Worm (Caenorhabditis elegans) whole organism, young adult: ENCODE results near the gene Y41D4A.7.
A peak's percentile ranks its signal among the peaks of the same experiment; 100 is the strongest.

ENCODE experiments used
- B0261.1 ChIP-seq: sonication (generic microtip); optimal IDR thresholded peaks from 2 replicates; lab custom pipeline; 2016; ENCODE audit warnings: mild to moderate bottlenecking, missing genetic modification characterization, moderate library complexity, missing compliant biosample characterization
- B0336.3 ChIP-seq: fragments of 200-800 bp; sonication (Bioruptor generic); IDR thresholded peaks from 2 replicates; pipeline ENCODE4 v1.3.6; 2022; ENCODE audit warnings: missing genetic modification characterization, missing compliant biosample characterization
- D2030.7 ChIP-seq: fragments of 200-800 bp; sonication (Bioruptor generic); IDR thresholded peaks from 2 replicates; pipeline ENCODE4 v1.3.6; 2022; ENCODE audit warnings: missing genetic modification reagents, missing genetic modification characterization, missing compliant biosample characterization
- F22D6.2 ChIP-seq: sonication (generic microtip); optimal IDR thresholded peaks from 2 replicates; lab custom pipeline; 2016; ENCODE audit warnings: mild to moderate bottlenecking, missing genetic modification characterization, missing compliant biosample characterization
- F39B2.1 ChIP-seq: fragments of 200-800 bp; sonication (Bioruptor generic); IDR thresholded peaks from 2 replicates; pipeline ENCODE4 v1.3.6; 2022; ENCODE audit warnings: missing genetic modification reagents, missing genetic modification characterization, missing compliant biosample characterization
- K11D2.4 ChIP-seq: fragments of 200-800 bp; sonication (Bioruptor generic); IDR thresholded peaks from 2 replicates; pipeline ENCODE4 v1.3.6; 2022; ENCODE audit warnings: missing genetic modification reagents, missing genetic modification characterization, missing compliant biosample characterization
- Y53G8AR.9 ChIP-seq: fragments of 200-800 bp; sonication (Bioruptor generic); conservative IDR thresholded peaks from 2 replicates; pipeline ENCODE4 v1.3.6; 2022; ENCODE audit warnings: missing genetic modification reagents, missing genetic modification characterization, missing compliant biosample characterization
- ama-1 ChIP-seq, 3 experiments: fragments of 150-350 bp in 1 of 3; sonication (generic microtip) in 2 of 3; optimal IDR thresholded peaks; 2 replicates each; lab custom pipeline; 2014 to 2018; ENCODE audit warnings: missing biosample characterization in 2 of 3, missing genetic modification characterization in 2 of 3, missing genetic modification reagents in 2 of 3
- athp-1 ChIP-seq: sonication (generic microtip); optimal IDR thresholded peaks from 2 replicates; lab custom pipeline; 2017; ENCODE audit warnings: mild to moderate bottlenecking, missing genetic modification characterization, missing compliant biosample characterization
- attf-6 ChIP-seq: fragments of 200-800 bp; sonication (Bioruptor generic); IDR thresholded peaks from 2 replicates; pipeline ENCODE4 v1.3.6; 2022; ENCODE audit warnings: missing genetic modification reagents, missing genetic modification characterization, missing compliant biosample characterization
- cebp-1 ChIP-seq, 2 experiments: fragments of 200-800 bp in 1 of 2; sonication (Bioruptor generic) in 1 of 2; sonication (generic microtip) in 1 of 2; IDR thresholded peaks in 1 of 2; optimal IDR thresholded peaks in 1 of 2; 2 replicates each; pipeline versions ENCODE4 v1.3.6 to Lab custom; 2017 to 2022; ENCODE audit warnings: missing compliant biosample characterization in 2 of 2, missing genetic modification characterization in 2 of 2, mild to moderate bottlenecking in 1 of 2, missing genetic modification reagents in 1 of 2, moderate library complexity in 1 of 2
- ceh-27 ChIP-seq: fragments of 200-800 bp; sonication (Bioruptor generic); optimal IDR thresholded peaks from 2 replicates; lab custom pipeline; 2018; ENCODE audit warnings: mild to moderate bottlenecking, missing genetic modification characterization, moderate library complexity, missing compliant biosample characterization
- dpl-1 ChIP-seq: fragments of 150-350 bp; optimal IDR thresholded peaks from 2 replicates; lab custom pipeline; 2014; ENCODE audit warnings: missing biosample characterization, missing genetic modification reagents, missing genetic modification characterization
- efl-1 ChIP-seq: fragments of 150-350 bp; optimal IDR thresholded peaks from 2 replicates; lab custom pipeline; 2014; ENCODE audit warnings: missing biosample characterization, missing genetic modification reagents, missing genetic modification characterization
- egl-18 ChIP-seq: fragments of 200-800 bp; sonication (Bioruptor generic); IDR thresholded peaks from 2 replicates; pipeline ENCODE4 v1.3.6; 2022; ENCODE audit warnings: missing genetic modification reagents, missing genetic modification characterization, missing compliant biosample characterization
- egl-44 ChIP-seq: fragments of 200-800 bp; sonication (Bioruptor generic); IDR thresholded peaks from 2 replicates; pipeline ENCODE4 v1.3.6; 2022; ENCODE audit warnings: missing genetic modification reagents, missing genetic modification characterization, missing compliant biosample characterization
- egrh-3 ChIP-seq: fragments of 200-800 bp; sonication (Bioruptor generic); IDR thresholded peaks from 2 replicates; pipeline ENCODE4 v1.3.6; 2022; ENCODE audit warnings: missing genetic modification reagents, missing genetic modification characterization, missing compliant biosample characterization
- gei-17 ChIP-seq: fragments of 200-800 bp; sonication (Bioruptor generic); optimal IDR thresholded peaks from 2 replicates; lab custom pipeline; 2018; ENCODE audit warnings: mild to moderate bottlenecking, missing genetic modification characterization, missing compliant biosample characterization
- hmg-1.2 ChIP-seq: fragments of 200-800 bp; sonication (Bioruptor generic); IDR thresholded peaks from 2 replicates; pipeline ENCODE4 v1.3.6; 2022; ENCODE audit warnings: missing genetic modification reagents, missing genetic modification characterization, missing compliant biosample characterization
- lin-26 ChIP-seq: fragments of 200-800 bp; sonication (Bioruptor generic); IDR thresholded peaks from 2 replicates; pipeline ENCODE4 v1.3.6; 2022; ENCODE audit warnings: missing genetic modification reagents, missing genetic modification characterization, missing compliant biosample characterization
- lin-35 ChIP-seq, 3 experiments: fragments of 150-350 bp in 2 of 3; sonication (generic microtip) in 1 of 3; optimal IDR thresholded peaks; 2 replicates each; lab custom pipeline; 2014 to 2018; ENCODE audit warnings: missing biosample characterization in 3 of 3, missing genetic modification characterization in 3 of 3, missing genetic modification reagents in 3 of 3
- lin-40 ChIP-seq: sonication (generic microtip); optimal IDR thresholded peaks from 2 replicates; lab custom pipeline; 2016; ENCODE audit warnings: missing genetic modification characterization, mild to moderate bottlenecking, missing compliant biosample characterization, missing genotype, missing genetic modification reagents
- lin-54 ChIP-seq: fragments of 200-800 bp; sonication (Bioruptor generic); optimal IDR thresholded peaks from 2 replicates; lab custom pipeline; 2018; ENCODE audit warnings: mild to moderate bottlenecking, missing genetic modification characterization, missing compliant biosample characterization
- lsl-1 ChIP-seq: fragments of 200-800 bp; sonication (Bioruptor generic); optimal IDR thresholded peaks from 2 replicates; lab custom pipeline; 2018; ENCODE audit warnings: mild to moderate bottlenecking, missing genetic modification characterization, moderate library complexity, missing compliant biosample characterization
- madf-10 ChIP-seq: sonication (generic microtip); optimal IDR thresholded peaks from 2 replicates; lab custom pipeline; 2016; ENCODE audit warnings: mild to moderate bottlenecking, missing genetic modification characterization, missing compliant biosample characterization
- madf-6 ChIP-seq: fragments of 200-800 bp; sonication (Bioruptor generic); IDR thresholded peaks from 2 replicates; pipeline ENCODE4 v1.3.6; 2022; ENCODE audit warnings: missing genetic modification reagents, missing genetic modification characterization, missing compliant biosample characterization
- madf-8 ChIP-seq: fragments of 200-800 bp; sonication (Bioruptor generic); conservative IDR thresholded peaks from 2 replicates; pipeline ENCODE4 v1.3.6; 2022; ENCODE audit warnings: missing genetic modification reagents, missing genetic modification characterization, missing compliant biosample characterization
- mcd-1 ChIP-seq: fragments of 200-800 bp; sonication (Bioruptor generic); IDR thresholded peaks from 2 replicates; pipeline ENCODE4 v1.3.6; 2022; ENCODE audit warnings: missing genetic modification reagents, missing genetic modification characterization, missing compliant biosample characterization
- nfyb-1 ChIP-seq: fragments of 200-800 bp; sonication (Bioruptor generic); IDR thresholded peaks from 2 replicates; pipeline ENCODE4 v1.3.6; 2022; ENCODE audit warnings: missing genetic modification reagents, missing genetic modification characterization, missing compliant biosample characterization
- nhr-120 ChIP-seq: fragments of 200-800 bp; sonication (Bioruptor generic); IDR thresholded peaks from 2 replicates; pipeline ENCODE4 v1.3.6; 2022; ENCODE audit warnings: missing genetic modification characterization, missing compliant biosample characterization
- nhr-179 ChIP-seq: sonication (generic microtip); optimal IDR thresholded peaks from 2 replicates; lab custom pipeline; 2016; ENCODE audit warnings: mild to moderate bottlenecking, missing genetic modification characterization, missing compliant biosample characterization
- pbrm-1 ChIP-seq: fragments of 200-800 bp; sonication (Bioruptor generic); IDR thresholded peaks from 2 replicates; pipeline ENCODE4 v1.3.6; 2022; ENCODE audit warnings: missing genetic modification reagents, missing genetic modification characterization, missing compliant biosample characterization
- rcor-1 ChIP-seq: fragments of 200-800 bp; sonication (Bioruptor generic); IDR thresholded peaks from 2 replicates; pipeline ENCODE4 v1.3.6; 2022; ENCODE audit warnings: missing genetic modification reagents, missing genetic modification characterization, missing compliant biosample characterization
- repo-1 ChIP-seq: sonication (generic microtip); optimal IDR thresholded peaks from 2 replicates; lab custom pipeline; 2017; ENCODE audit warnings: mild to moderate bottlenecking, missing genetic modification characterization, missing compliant biosample characterization
- sdz-38 ChIP-seq: sonication (generic microtip); optimal IDR thresholded peaks from 2 replicates; lab custom pipeline; 2016; ENCODE audit warnings: missing genotype, missing genetic modification characterization, missing compliant biosample characterization
- snpc-1.3 ChIP-seq: sonication (generic microtip); optimal IDR thresholded peaks from 2 replicates; lab custom pipeline; 2017; ENCODE audit warnings: missing genetic modification characterization, mild to moderate bottlenecking, missing compliant biosample characterization, antibody characterized with exemption, moderate library complexity, missing genotype, missing genetic modification reagents; ENCODE audit not compliant: insufficient read depth
- snpc-3.4 ChIP-seq: sonication (generic microtip); optimal IDR thresholded peaks from 2 replicates; lab custom pipeline; 2017; ENCODE audit warnings: missing genetic modification characterization, mild to moderate bottlenecking, missing compliant biosample characterization, antibody characterized with exemption, moderate library complexity, missing genotype, missing genetic modification reagents
- snpc-4 ChIP-seq, 5 experiments: fragments of 150-350 bp in 1 of 5; sonication (generic microtip) in 4 of 5; optimal IDR thresholded peaks; 2 replicates each; lab custom pipeline; 2014 to 2018; ENCODE audit warnings: missing genetic modification characterization in 5 of 5, missing biosample characterization in 3 of 5, antibody characterized with exemption in 2 of 5, mild to moderate bottlenecking in 2 of 5, missing compliant biosample characterization in 2 of 5, missing genotype in 2 of 5, moderate library complexity in 2 of 5, missing genetic modification reagents in 1 of 5
- sptf-2 ChIP-seq: fragments of 200-800 bp; sonication (Bioruptor generic); optimal IDR thresholded peaks from 2 replicates; lab custom pipeline; 2018; ENCODE audit warnings: mild to moderate bottlenecking, missing genetic modification characterization, missing compliant biosample characterization
- tbp1 ChIP-seq: fragments of 200-800 bp; sonication (Bioruptor generic); optimal IDR thresholded peaks from 2 replicates; lab custom pipeline; 2018; ENCODE audit warnings: mild to moderate bottlenecking, missing genetic modification characterization, missing compliant biosample characterization
- tlf-1 ChIP-seq: fragments of 200-800 bp; sonication (Bioruptor generic); optimal IDR thresholded peaks from 2 replicates; lab custom pipeline; 2018; ENCODE audit warnings: mild to moderate bottlenecking, missing genetic modification characterization, missing compliant biosample characterization
- unc-62 ChIP-seq: fragments of 150-350 bp; optimal IDR thresholded peaks from 2 replicates; lab custom pipeline; 2014; ENCODE audit warnings: missing biosample characterization, missing genetic modification reagents, missing genetic modification characterization
- zfh-2 ChIP-seq: fragments of 200-800 bp; sonication (Bioruptor generic); conservative IDR thresholded peaks from 2 replicates; pipeline ENCODE4 v1.3.6; 2022; ENCODE audit warnings: missing genetic modification reagents, missing genetic modification characterization, missing compliant biosample characterization
- ztf-22 ChIP-seq: fragments of 200-800 bp; sonication (Bioruptor generic); optimal IDR thresholded peaks from 2 replicates; lab custom pipeline; 2018; ENCODE audit warnings: mild to moderate bottlenecking, missing genetic modification characterization, moderate library complexity, missing compliant biosample characterization
- ztf-28 ChIP-seq: fragments of 200-800 bp; sonication (Bioruptor generic); IDR thresholded peaks from 2 replicates; pipeline ENCODE4 v1.3.6; 2022; ENCODE audit warnings: missing genetic modification reagents, missing genetic modification characterization, missing compliant biosample characterization
- ztf-6 ChIP-seq: fragments of 200-800 bp; sonication (Bioruptor generic); IDR thresholded peaks from 2 replicates; pipeline ENCODE4 v1.3.6; 2022; ENCODE audit warnings: missing genetic modification reagents, missing genetic modification characterization, missing compliant biosample characterization

Gene Y41D4A.7

ce11 chrIV:1738324-1738730 lies 23.0 kb downstream of the Y41D4A.7 start (continued):
- no peak for TF ChIP-seq unc-62 (GFP tag; lab: Kevin White, UChicago)
- peak; percentile 54 for TF ChIP-seq rcor-1 (GFP tag; lab: Robert Waterston, UW)
- no peak for TF ChIP-seq ama-1 (optimal IDR thresholded peaks at IDR 0.05; lab: Kevin White, UChicago)
- no peak for TF ChIP-seq ama-1 (GFP tag; optimal IDR thresholded peaks at IDR 0.05; lab: Kevin White, UChicago)
- peak; percentile 30 for TF ChIP-seq tbp1 (GFP tag; lab: Kevin White, UChicago)
- TF ChIP-seq repo-1 (tag; lab: Kevin White, UChicago): peak; percentile 50
- peak; percentile 64; the same call in 1 of the 2 replicates for TF ChIP-seq Y53G8AR.9 (GFP tag; lab: Robert Waterston, UW)
- no peak for TF ChIP-seq gei-17 (GFP tag; lab: Kevin White, UChicago)
- peak; percentile 93 for TF ChIP-seq madf-6 (GFP tag; lab: Robert Waterston, UW)
- TF ChIP-seq lin-35 (GFP tag; optimal IDR thresholded peaks at IDR 0.05; lab: Kevin White, UChicago): peak in 1 of 3 experiments; percentile 61
- 0 out of 2 replicates have a peak, but pooled peaks have one; percentile 42 for TF ChIP-seq lin-26 (GFP tag; lab: Robert Waterston, UW)
- peak; percentile 63 for TF ChIP-seq athp-1 (tag; lab: Kevin White, UChicago)
- TF ChIP-seq nhr-120 (GFP tag; lab: Robert Waterston, UW): no peak
- TF ChIP-seq ztf-22 (GFP tag; lab: Kevin White, UChicago): no peak
- peak; percentile 10; the same call in 1 of the 2 replicates for TF ChIP-seq ztf-6
- TF ChIP-seq egrh-3 (GFP tag; lab: Robert Waterston, UW): peak; percentile 86
- peak; percentile 42 for TF ChIP-seq lin-40 (tag; lab: Kevin White, UChicago)
- TF ChIP-seq pbrm-1 (GFP tag; lab: Robert Waterston, UW): peak; percentile 43; the same call in 1 of the 2 replicates
- peak; percentile 6 for TF ChIP-seq ceh-27 (GFP tag; lab: Kevin White, UChicago)
- TF ChIP-seq zfh-2 (GFP tag; lab: Robert Waterston, UW): peak; percentile 79
- no peak for TF ChIP-seq B0261.1 (tag; lab: Kevin White, UChicago)
- peak; percentile 69 for TF ChIP-seq dpl-1 (GFP tag; lab: Kevin White, UChicago)
- TF ChIP-seq K11D2.4: no peak
- TF ChIP-seq egl-18 (GFP tag; lab: Robert Waterston, UW): no peak
- peak; percentile 46 for TF ChIP-seq snpc-1.3
- TF ChIP-seq snpc-3.4 (tag; lab: Kevin White, UChicago): peak; percentile 25
- TF ChIP-seq B0336.3: peak; percentile 73; the same call in 1 of the 2 replicates
- TF ChIP-seq tlf-1: peak; percentile 77
- TF ChIP-seq sdz-38: no peak
- peak; percentile 50; the same call in 1 of the 2 replicates for TF ChIP-seq hmg-1.2
- peak; percentile 81 for TF ChIP-seq D2030.7 (GFP tag; lab: Robert Waterston, UW)
- TF ChIP-seq lin-54: peak; percentile 92
- no peak for TF ChIP-seq F22D6.2 (tag; lab: Kevin White, UChicago)
- no peak for TF ChIP-seq attf-6
- TF ChIP-seq efl-1 (GFP tag; lab: Kevin White, UChicago): peak; percentile 88
- 0 out of 2 replicates have a peak, but pooled peaks have one; percentile 56 for TF ChIP-seq nfyb-1 (GFP tag; lab: Robert Waterston, UW)
- no peak for TF ChIP-seq madf-10 (tag; lab: Kevin White, UChicago)
- no peak for TF ChIP-seq F39B2.1 (GFP tag; lab: Robert Waterston, UW)
- TF ChIP-seq mcd-1 (GFP tag; lab: Robert Waterston, UW): peak; percentile 95
- TF ChIP-seq cebp-1 (GFP tag; IDR thresholded peaks at IDR 0.05; lab: Robert Waterston, UW): no peak
- peak; percentile 65 for TF ChIP-seq cebp-1 (tag; optimal IDR thresholded peaks at IDR 0.05; lab: Kevin White, UChicago)
- TF ChIP-seq nhr-179: no peak
- TF ChIP-seq ztf-28 (GFP tag; lab: Robert Waterston, UW): no peak
- TF ChIP-seq sptf-2: no peak
- TF ChIP-seq madf-8: peak; percentile 80
- no peak for TF ChIP-seq egl-44 (GFP tag; lab: Robert Waterston, UW)
- TF ChIP-seq snpc-4 (GFP tag; optimal IDR thresholded peaks at IDR 0.05; lab: Kevin White, UChicago): no peak
- TF ChIP-seq snpc-4 (tag; optimal IDR thresholded peaks at IDR 0.05; lab: Kevin White, UChicago): peak in 2 of 4 experiments; percentile 13 to 52
- peak; percentile 95 for TF ChIP-seq lsl-1
